Worm (Caenorhabditis elegans): ENCODE data around the gene sra-8.

Gene sra-8

DNA sequence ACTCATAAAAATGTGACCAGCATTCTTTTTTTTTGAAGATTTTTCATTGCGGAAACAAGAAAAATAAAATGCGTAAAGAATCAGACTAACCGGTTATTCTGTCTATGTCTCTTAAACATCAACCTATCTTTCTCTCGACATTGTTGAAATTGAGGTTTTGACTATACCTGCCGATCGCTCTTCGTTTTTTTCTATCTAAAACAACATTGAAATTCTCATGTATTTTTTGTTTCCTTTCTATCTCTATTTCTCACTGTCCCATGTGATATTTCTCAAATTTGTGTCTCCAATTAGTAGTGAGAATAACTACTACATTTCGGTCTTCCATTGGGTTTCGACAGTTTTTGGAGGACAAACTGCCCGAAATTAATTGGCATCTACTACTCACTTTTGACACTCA, 23.4 kb downstream of the sra-8 start (continued):
- TF ChIP-seq arid-1 (GFP tag; conservative IDR thresholded peaks at IDR 0.05) (no peak), unc-130 (GFP tag; optimal IDR thresholded peaks at IDR 0.05) (no peak), ces-1 (GFP tag; optimal IDR thresholded peaks at IDR 0.05) (no peak), lin-39 (tag; optimal IDR thresholded peaks at IDR 0.05) (no peak), hlh-30 (tag; optimal IDR thresholded peaks at IDR 0.05; ENCODE audit: insufficient read depth) (peak; percentile 42), Y48G9A.11 (GFP tag; IDR thresholded peaks at IDR 0.05) (no peak), unc-62 (GFP tag; optimal IDR thresholded peaks at IDR 0.05 in 1 of 2) (no peak), unc-62 (tag; optimal IDR thresholded peaks at IDR 0.05) (no peak), ZK546.5 (tag; optimal IDR thresholded peaks at IDR 0.05) (no peak), mxl-3 (GFP tag; optimal IDR thresholded peaks at IDR 0.05) (no peak), ceh-44 (GFP tag; IDR thresholded peaks at IDR 0.05) (no peak), fkh-10 (GFP tag; optimal IDR thresholded peaks at IDR 0.05) (no peak), dve-1 (tag; optimal IDR thresholded peaks at IDR 0.05; ENCODE audit: insufficient read depth) (peak; percentile 5), lir-3 (tag; optimal IDR thresholded peaks at IDR 0.05) (no peak), nhr-77 (tag; optimal IDR thresholded peaks at IDR 0.05) (no peak), set-16 (GFP tag; IDR thresholded peaks at IDR 0.05) (no peak), nhr-41 (GFP tag; IDR thresholded peaks at IDR 0.05) (no peak), daf-19 (GFP tag; conservative IDR thresholded peaks at IDR 0.05) (no peak), jun-1 (tag; optimal IDR thresholded peaks at IDR 0.05) (no peak), nhr-11 (tag; optimal IDR thresholded peaks at IDR 0.05) (no peak), F37D6.2 (tag; optimal IDR thresholded peaks at IDR 0.05) (no peak), attf-4 (tag; optimal IDR thresholded peaks at IDR 0.05) (no peak), lin-38 (GFP tag; IDR thresholded peaks at IDR 0.05) (no peak), dpl-1 (GFP tag; optimal IDR thresholded peaks at IDR 0.05) (no peak), egl-43 (GFP tag; IDR thresholded peaks at IDR 0.05) (no peak), zfp-2 (tag; optimal IDR thresholded peaks at IDR 0.05) (no peak), egl-27 (tag; optimal IDR thresholded peaks at IDR 0.05) (no peak), dmd-9 (GFP tag; IDR thresholded peaks at IDR 0.05) (no peak), nhr-25 (tag; optimal IDR thresholded peaks at IDR 0.05; ENCODE audit: borderline replicate concordance, insufficient read depth) (peak; percentile 37), T20F7.1 (GFP tag; optimal IDR thresholded peaks at IDR 0.05) (peak; percentile 6), lin-29 (GFP tag; IDR thresholded peaks at IDR 0.05) (no peak), dmd-6 (GFP tag; IDR thresholded peaks at IDR 0.05) (0 out of 2 replicates have a peak, but pooled peaks have one; percentile 6), fos-1 (tag; optimal IDR thresholded peaks at IDR 0.05) (no peak)

DNA sequence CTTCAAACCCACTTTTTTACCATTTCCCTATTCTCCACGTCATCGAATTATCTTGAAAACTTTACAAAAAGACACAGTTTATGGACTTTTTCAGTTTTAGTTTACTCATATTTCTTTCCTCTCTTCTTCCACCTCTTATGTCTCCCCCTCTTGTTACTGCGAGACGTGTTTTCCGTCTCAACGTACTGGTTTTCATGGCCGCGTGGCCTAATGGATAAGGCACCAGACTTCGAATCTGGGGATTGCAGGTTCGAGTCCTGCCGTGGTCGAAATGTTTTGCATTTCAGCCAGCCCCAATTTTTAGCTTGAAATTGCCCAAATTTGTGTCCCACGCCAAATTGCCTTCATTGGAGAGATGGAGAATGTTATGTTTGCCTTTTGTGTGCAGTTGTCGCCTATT, 28.5 kb downstream of the sra-8 start:
- TF ChIP-seq lin-29 (GFP tag; IDR thresholded peaks at IDR 0.05) = 0 out of 2 replicates have a peak, but pooled peaks have one; percentile 27
- TF ChIP-seq nhr-76 (tag; optimal IDR thresholded peaks at IDR 0.05) = no peak
- TF ChIP-seq nhr-25 (tag; optimal IDR thresholded peaks at IDR 0.05; ENCODE audit: borderline replicate concordance, insufficient read depth) = no peak
- TF ChIP-seq hlh-30 (tag; optimal IDR thresholded peaks at IDR 0.05; ENCODE audit: insufficient read depth) = peak; percentile 54
- peak; percentile 57; the same call in 1 of the 2 replicates for TF ChIP-seq dmd-9 (GFP tag; IDR thresholded peaks at IDR 0.05)
- peak; percentile 97 for TF ChIP-seq lim-7 (GFP tag; IDR thresholded peaks at IDR 0.05)
- peak; percentile 5 for TF ChIP-seq lin-13 (GFP tag; optimal IDR thresholded peaks at IDR 0.05)
- TF ChIP-seq skn-1 (tag; optimal IDR thresholded peaks at IDR 0.05) = no peak
- TF ChIP-seq ces-1 (GFP tag; optimal IDR thresholded peaks at IDR 0.05) = no peak
- TF ChIP-seq sdz-12 (GFP tag; optimal IDR thresholded peaks at IDR 0.05) = peak; percentile 69
- TF ChIP-seq F26F4.8 (GFP tag; conservative IDR thresholded peaks at IDR 0.05) = peak; percentile 97
- TF ChIP-seq madf-9 (GFP tag; conservative IDR thresholded peaks at IDR 0.05) = peak; percentile 80
- peak in 1 of 2 experiments; percentile 79 for TF ChIP-seq daf-16 (GFP tag; optimal IDR thresholded peaks at IDR 0.05)
- peak; percentile 45 for TF ChIP-seq daf-16 (tag; optimal IDR thresholded peaks at IDR 0.05)
- no peak for TF ChIP-seq fkh-10 (GFP tag; optimal IDR thresholded peaks at IDR 0.05)
- peak in 1 of 2 experiments; percentile 29 for TF ChIP-seq lsy-2 (tag; optimal IDR thresholded peaks at IDR 0.05)
- peak; percentile 59 for TF ChIP-seq duxl-1 (tag; optimal IDR thresholded peaks at IDR 0.05; ENCODE audit: poor library complexity)
- peak; percentile 79; the same call in 1 of the 2 replicates for TF ChIP-seq Y105C5A.15 (GFP tag; IDR thresholded peaks at IDR 0.05)
- TF ChIP-seq mxl-3 (GFP tag; optimal IDR thresholded peaks at IDR 0.05) = peak; percentile 64
- no peak for TF ChIP-seq fos-1 (tag; optimal IDR thresholded peaks at IDR 0.05)
- TF ChIP-seq unc-39 (tag; optimal IDR thresholded peaks at IDR 0.05) = no peak
- peak; percentile 91 to 93 for TF ChIP-seq madf-5 (GFP tag; IDR thresholded peaks at IDR 0.05)
- TF ChIP-seq nhr-237 (tag; optimal IDR thresholded peaks at IDR 0.05) = no peak
- TF ChIP-seq pqm-1 (tag; optimal IDR thresholded peaks at IDR 0.05) = no peak
- peak; percentile 90 for TF ChIP-seq Y48G9A.11 (GFP tag; IDR thresholded peaks at IDR 0.05)
- peak; percentile 20; the same call in 1 of the 2 replicates for TF ChIP-seq set-16 (GFP tag; IDR thresholded peaks at IDR 0.05)
- TF ChIP-seq spr-3 (GFP tag; optimal IDR thresholded peaks at IDR 0.05) = peak; percentile 71
